Fruit fly (Drosophila melanogaster): ENCODE results near the gene CG7322.
A peak's percentile ranks its signal among the peaks of the same experiment; 100 is the strongest.

CG7322 gene

DNA sequence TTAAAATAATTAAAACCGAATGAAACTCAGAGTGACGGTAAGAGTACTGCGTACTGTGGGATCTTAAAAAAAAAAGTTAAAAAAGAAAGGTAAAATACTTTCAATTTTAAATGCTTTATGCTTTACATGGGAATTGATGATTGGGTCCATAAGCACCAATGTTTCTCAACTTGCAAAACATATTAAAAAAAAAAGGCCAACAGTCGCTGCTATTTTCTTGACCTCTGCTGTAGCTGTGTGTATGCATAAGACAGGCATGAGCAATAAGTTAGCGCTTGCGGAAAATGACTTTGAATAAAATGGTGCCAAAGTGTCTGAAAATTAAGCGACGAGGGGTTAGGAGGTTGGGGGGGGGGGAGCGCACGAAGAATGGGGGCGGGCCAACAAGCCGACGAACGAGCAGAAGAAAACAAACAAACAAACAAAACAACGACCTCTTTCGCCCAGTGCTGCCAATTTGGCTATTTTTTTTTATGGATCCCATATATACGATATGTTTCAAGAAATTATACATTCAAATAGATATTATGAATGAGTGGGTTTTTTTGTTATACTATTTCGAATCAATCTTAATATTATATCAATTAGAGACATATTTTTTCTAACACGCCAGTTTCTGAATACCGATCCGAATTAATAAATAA lies 12.1 kb upstream of the CG7322 start (continued):
- TF ChIP-seq CG11093 (GFP tag; IDR thresholded peaks at IDR 0.05) (0 out of 3 replicates have a peak, but pooled peaks have one; percentile 25), usp (GFP tag; optimal IDR thresholded peaks at IDR 0.05) (no peak), CG12155 (GFP tag; optimal IDR thresholded peaks at IDR 0.05) (no peak), CG11695 (GFP tag; IDR thresholded peaks at IDR 0.05) (peak; percentile 68), CG14050 (GFP tag; IDR thresholded peaks at IDR 0.05) (peak; percentile 19; the same call in 1 of the 3 replicates), CG13287 (GFP tag; IDR thresholded peaks at IDR 0.05; ENCODE audit: partially characterized antibody) (no peak), corto (GFP tag; optimal IDR thresholded peaks at IDR 0.05) (no peak), CG11696 (GFP tag; IDR thresholded peaks at IDR 0.05) (peak; percentile 95), fu2 (GFP tag; optimal IDR thresholded peaks at IDR 0.05) (no peak), CG1233 (GFP tag; optimal IDR thresholded peaks at IDR 0.05) (peak; percentile 33), CG12391 (tag; optimal IDR thresholded peaks at IDR 0.05) (peak; percentile 33), BtbVII (GFP tag; optimal IDR thresholded peaks at IDR 0.05) (peak; percentile 37), CG2202 (tag; optimal IDR thresholded peaks at IDR 0.05) (no peak), Hr78 (GFP tag; optimal IDR thresholded peaks at IDR 0.05) (peak in 1 of 2 experiments; percentile 52), row (GFP tag; IDR thresholded peaks at IDR 0.05) (peak; percentile 65), Gsc (GFP tag; IDR thresholded peaks at IDR 0.05) (no peak), onecut (GFP tag; IDR thresholded peaks at IDR 0.05) (peak; percentile 39; the same call in 1 of the 2 replicates), HLHmδ (GFP tag; optimal IDR thresholded peaks at IDR 0.05) (no peak), CG12219 (GFP tag; optimal IDR thresholded peaks at IDR 0.05) (no peak), Abd-B (GFP tag; optimal IDR thresholded peaks at IDR 0.05) (no peak), ash1 (GFP tag; optimal IDR thresholded peaks at IDR 0.05) (no peak), hkb (optimal IDR thresholded peaks at IDR 0.05) (no peak), hkb (GFP tag; IDR thresholded peaks at IDR 0.05) (peak; percentile 82), CG8478 (optimal IDR thresholded peaks at IDR 0.05) (no peak), oc (tag; optimal IDR thresholded peaks at IDR 0.05) (no peak), CG10209 (GFP tag; optimal IDR thresholded peaks at IDR 0.05) (peak; percentile 48), Doc3 (GFP tag; IDR thresholded peaks at IDR 0.05; ENCODE audit: partially characterized antibody) (no peak), CG4820 (GFP tag; optimal IDR thresholded peaks at IDR 0.05) (no peak), GATAe (GFP tag; conservative IDR thresholded peaks at IDR 0.05) (no peak), tgo (GFP tag; IDR thresholded peaks at IDR 0.05) (peak; percentile 66), CG1602 (GFP tag; optimal IDR thresholded peaks at IDR 0.05) (peak; percentile 26), sug (tag; optimal IDR thresholded peaks at IDR 0.05) (no peak), wor (GFP tag; IDR thresholded peaks at IDR 0.05) (no peak), CG5245 (GFP tag; optimal IDR thresholded peaks at IDR 0.05) (peak; percentile 40), CG4730 (GFP tag; IDR thresholded peaks at IDR 0.05) (no peak; the same call in 1 of the 2 replicates), wdn (GFP tag; IDR thresholded peaks at IDR 0.05) (0 out of 2 replicates have a peak, but pooled peaks have one; percentile 25), nmo (GFP tag; optimal IDR thresholded peaks at IDR 0.05) (peak; percentile 45), CG5953 (GFP tag; IDR thresholded peaks at IDR 0.05) (0 out of 2 replicates have a peak, but pooled peaks have one; percentile 36), CG17186 (GFP tag; optimal IDR thresholded peaks at IDR 0.05) (no peak), CG2889 (GFP tag; IDR thresholded peaks at IDR 0.05) (no peak), CG15011 (GFP tag; optimal IDR thresholded peaks at IDR 0.05) (no peak), CTCF (GFP tag; optimal IDR thresholded peaks at IDR 0.05) (no peak), danr (GFP tag; IDR thresholded peaks at IDR 0.05) (no peak), CG4282 (GFP tag; optimal IDR thresholded peaks at IDR 0.05) (no peak), CG7928 (GFP tag; optimal IDR thresholded peaks at IDR 0.05) (no peak), CG17361 (GFP tag; IDR thresholded peaks at IDR 0.05) (peak; percentile 51; the same call in 2 of the 3 replicates), dimm (GFP tag; IDR thresholded peaks at IDR 0.05) (no peak), Rfx (GFP tag; IDR thresholded peaks at IDR 0.05) (peak; percentile 59), chif (GFP tag; optimal IDR thresholded peaks at IDR 0.05) (peak; percentile 1 to 26), Elba2 (GFP tag; optimal IDR thresholded peaks at IDR 0.05) (no peak), dati (GFP tag; IDR thresholded peaks at IDR 0.05) (no peak), sens (GFP tag) (peak; percentile 93)
